Worm (Caenorhabditis elegans) whole organism, young adult: ENCODE results near the gene eif-2D.

Source experiments
- B0336.3 ChIP-seq: fragments of 200-800 bp; sonication (Bioruptor generic); IDR thresholded peaks from 2 replicates; pipeline ENCODE4 v1.3.6; 2022; ENCODE audit warnings: missing genetic modification characterization, missing compliant biosample characterization
- C17E4.6 ChIP-seq: fragments of 200-800 bp; sonication (Bioruptor generic); IDR thresholded peaks from 2 replicates; pipeline ENCODE4 v1.3.6; 2022; ENCODE audit warnings: missing genetic modification reagents, missing genetic modification characterization, missing compliant biosample characterization
- D2030.7 ChIP-seq: fragments of 200-800 bp; sonication (Bioruptor generic); IDR thresholded peaks from 2 replicates; pipeline ENCODE4 v1.3.6; 2022; ENCODE audit warnings: missing genetic modification reagents, missing genetic modification characterization, missing compliant biosample characterization
- F10E7.11 ChIP-seq: sonication (generic microtip); optimal IDR thresholded peaks from 2 replicates; lab custom pipeline; 2017; ENCODE audit warnings: mild to moderate bottlenecking, missing genetic modification characterization, moderate library complexity, missing compliant biosample characterization
- F23B12.7 ChIP-seq: sonication (generic microtip); optimal IDR thresholded peaks from 2 replicates; lab custom pipeline; 2017; ENCODE audit warnings: missing genetic modification characterization, mild to moderate bottlenecking, missing compliant biosample characterization, antibody characterized with exemption, moderate library complexity; ENCODE audit not compliant: insufficient read depth
- F33H1.4 ChIP-seq: fragments of 200-800 bp; sonication (Bioruptor generic); IDR thresholded peaks from 2 replicates; pipeline ENCODE4 v1.3.6; 2022; ENCODE audit warnings: missing genetic modification reagents, missing genetic modification characterization, missing compliant biosample characterization
- K11D2.4 ChIP-seq: fragments of 200-800 bp; sonication (Bioruptor generic); IDR thresholded peaks from 2 replicates; pipeline ENCODE4 v1.3.6; 2022; ENCODE audit warnings: missing genetic modification reagents, missing genetic modification characterization, missing compliant biosample characterization
- K12H6.12 ChIP-seq: fragments of 200-800 bp; sonication (Bioruptor generic); optimal IDR thresholded peaks from 2 replicates; lab custom pipeline; 2018; ENCODE audit warnings: mild to moderate bottlenecking, missing genetic modification characterization, missing compliant biosample characterization
- Y53F4B.3 ChIP-seq: fragments of 200-800 bp; sonication (Bioruptor generic); IDR thresholded peaks from 2 replicates; pipeline ENCODE4 v1.3.6; 2022; ENCODE audit warnings: missing genetic modification reagents, missing genetic modification characterization, missing compliant biosample characterization
- Y53G8AR.9 ChIP-seq: fragments of 200-800 bp; sonication (Bioruptor generic); conservative IDR thresholded peaks from 2 replicates; pipeline ENCODE4 v1.3.6; 2022; ENCODE audit warnings: missing genetic modification reagents, missing genetic modification characterization, missing compliant biosample characterization
- Y95B8A.8 ChIP-seq: fragments of 200-800 bp; sonication (Bioruptor generic); IDR thresholded peaks from 2 replicates; pipeline ENCODE4 v1.3.6; 2022; ENCODE audit warnings: missing genetic modification reagents, missing genetic modification characterization, missing compliant biosample characterization
- attf-5 ChIP-seq: fragments of 200-800 bp; sonication (Bioruptor generic); optimal IDR thresholded peaks from 2 replicates; lab custom pipeline; 2018; ENCODE audit warnings: mild to moderate bottlenecking, missing genetic modification characterization, missing compliant biosample characterization
- ccch-3 ChIP-seq: fragments of 200-800 bp; sonication (Bioruptor generic); optimal IDR thresholded peaks from 2 replicates; lab custom pipeline; 2018; ENCODE audit warnings: mild to moderate bottlenecking, missing genetic modification characterization, missing compliant biosample characterization
- ceh-40 ChIP-seq: fragments of 200-800 bp; sonication (Bioruptor generic); IDR thresholded peaks from 2 replicates; pipeline ENCODE4 v1.3.6; 2022; ENCODE audit warnings: missing genetic modification characterization, missing compliant biosample characterization
- ceh-79 ChIP-seq: sonication (generic microtip); optimal IDR thresholded peaks from 2 replicates; lab custom pipeline; 2017; ENCODE audit warnings: mild to moderate bottlenecking, missing genetic modification characterization, missing compliant biosample characterization
- egl-18 ChIP-seq: fragments of 200-800 bp; sonication (Bioruptor generic); IDR thresholded peaks from 2 replicates; pipeline ENCODE4 v1.3.6; 2022; ENCODE audit warnings: missing genetic modification reagents, missing genetic modification characterization, missing compliant biosample characterization
- gei-17 ChIP-seq: fragments of 200-800 bp; sonication (Bioruptor generic); optimal IDR thresholded peaks from 2 replicates; lab custom pipeline; 2018; ENCODE audit warnings: mild to moderate bottlenecking, missing genetic modification characterization, missing compliant biosample characterization
- hlh-12 ChIP-seq: sonication (generic microtip); optimal IDR thresholded peaks from 2 replicates; lab custom pipeline; 2016; ENCODE audit warnings: missing genetic modification characterization, missing compliant biosample characterization
- hmg-1.2 ChIP-seq: fragments of 200-800 bp; sonication (Bioruptor generic); IDR thresholded peaks from 2 replicates; pipeline ENCODE4 v1.3.6; 2022; ENCODE audit warnings: missing genetic modification reagents, missing genetic modification characterization, missing compliant biosample characterization
- hrde-1 ChIP-seq: sonication (generic microtip); optimal IDR thresholded peaks from 2 replicates; lab custom pipeline; 2016; ENCODE audit warnings: missing genetic modification characterization, mild to moderate bottlenecking, missing compliant biosample characterization, moderate library complexity, missing genotype, missing genetic modification reagents, borderline replicate concordance
- lin-26 ChIP-seq: fragments of 200-800 bp; sonication (Bioruptor generic); IDR thresholded peaks from 2 replicates; pipeline ENCODE4 v1.3.6; 2022; ENCODE audit warnings: missing genetic modification reagents, missing genetic modification characterization, missing compliant biosample characterization
- lir-1 ChIP-seq: fragments of 200-800 bp; sonication (Bioruptor generic); conservative IDR thresholded peaks from 2 replicates; pipeline ENCODE4 v1.3.6; 2022; ENCODE audit warnings: missing genetic modification reagents, missing genetic modification characterization, missing compliant biosample characterization
- lsy-27 ChIP-seq: sonication (generic microtip); optimal IDR thresholded peaks from 2 replicates; lab custom pipeline; 2017; ENCODE audit warnings: missing genetic modification characterization, mild to moderate bottlenecking, missing compliant biosample characterization, antibody characterized with exemption, missing genotype, borderline replicate concordance; ENCODE audit not compliant: insufficient read depth
- madf-10 ChIP-seq: sonication (generic microtip); optimal IDR thresholded peaks from 2 replicates; lab custom pipeline; 2016; ENCODE audit warnings: mild to moderate bottlenecking, missing genetic modification characterization, missing compliant biosample characterization
- madf-3 ChIP-seq: fragments of 200-800 bp; sonication (Bioruptor generic); IDR thresholded peaks from 2 replicates; pipeline ENCODE4 v1.3.6; 2022; ENCODE audit warnings: missing genetic modification reagents, missing genetic modification characterization, missing compliant biosample characterization
- madf-6 ChIP-seq: fragments of 200-800 bp; sonication (Bioruptor generic); IDR thresholded peaks from 2 replicates; pipeline ENCODE4 v1.3.6; 2022; ENCODE audit warnings: missing genetic modification reagents, missing genetic modification characterization, missing compliant biosample characterization
- mcd-1 ChIP-seq: fragments of 200-800 bp; sonication (Bioruptor generic); IDR thresholded peaks from 2 replicates; pipeline ENCODE4 v1.3.6; 2022; ENCODE audit warnings: missing genetic modification reagents, missing genetic modification characterization, missing compliant biosample characterization
- mxl-1 ChIP-seq: sonication (generic microtip); optimal IDR thresholded peaks from 2 replicates; lab custom pipeline; 2016; ENCODE audit warnings: missing genetic modification characterization, missing compliant biosample characterization
- nfya-2 ChIP-seq: fragments of 200-800 bp; sonication (Bioruptor generic); IDR thresholded peaks from 2 replicates; pipeline ENCODE4 v1.3.6; 2022; ENCODE audit warnings: missing genetic modification reagents, missing genetic modification characterization, missing compliant biosample characterization
- nfyb-1 ChIP-seq: fragments of 200-800 bp; sonication (Bioruptor generic); IDR thresholded peaks from 2 replicates; pipeline ENCODE4 v1.3.6; 2022; ENCODE audit warnings: missing genetic modification reagents, missing genetic modification characterization, missing compliant biosample characterization
- nhr-120 ChIP-seq: fragments of 200-800 bp; sonication (Bioruptor generic); IDR thresholded peaks from 2 replicates; pipeline ENCODE4 v1.3.6; 2022; ENCODE audit warnings: missing genetic modification characterization, missing compliant biosample characterization
- nhr-179 ChIP-seq: sonication (generic microtip); optimal IDR thresholded peaks from 2 replicates; lab custom pipeline; 2016; ENCODE audit warnings: mild to moderate bottlenecking, missing genetic modification characterization, missing compliant biosample characterization
- nhr-27 ChIP-seq: fragments of 200-800 bp; sonication (Bioruptor generic); optimal IDR thresholded peaks from 2 replicates; lab custom pipeline; 2018; ENCODE audit warnings: mild to moderate bottlenecking, missing genetic modification characterization, moderate library complexity, missing compliant biosample characterization
- nhr-80 ChIP-seq: sonication (generic microtip); optimal IDR thresholded peaks from 2 replicates; lab custom pipeline; 2016; ENCODE audit warnings: missing genetic modification characterization, missing compliant biosample characterization
- pha-4 ChIP-seq: fragments of 150-350 bp; sonication (generic microtip); optimal IDR thresholded peaks from 2 replicates; lab custom pipeline; 2014; ENCODE audit warnings: missing biosample characterization, missing genetic modification reagents, missing genetic modification characterization
- sea-2 ChIP-seq: fragments of 200-800 bp; sonication (Bioruptor generic); IDR thresholded peaks from 2 replicates; pipeline ENCODE4 v1.3.6; 2022; ENCODE audit warnings: missing genetic modification characterization, missing compliant biosample characterization
- snpc-1.3 ChIP-seq: sonication (generic microtip); optimal IDR thresholded peaks from 2 replicates; lab custom pipeline; 2017; ENCODE audit warnings: missing genetic modification characterization, mild to moderate bottlenecking, missing compliant biosample characterization, antibody characterized with exemption, moderate library complexity, missing genotype, missing genetic modification reagents; ENCODE audit not compliant: insufficient read depth
- sptf-2 ChIP-seq: fragments of 200-800 bp; sonication (Bioruptor generic); optimal IDR thresholded peaks from 2 replicates; lab custom pipeline; 2018; ENCODE audit warnings: mild to moderate bottlenecking, missing genetic modification characterization, missing compliant biosample characterization
- xnd-1 ChIP-seq: sonication (generic microtip); optimal IDR thresholded peaks from 2 replicates; lab custom pipeline; 2016; ENCODE audit warnings: missing genotype, missing genetic modification reagents, missing genetic modification characterization, missing compliant biosample characterization
- ztf-6 ChIP-seq: fragments of 200-800 bp; sonication (Bioruptor generic); IDR thresholded peaks from 2 replicates; pipeline ENCODE4 v1.3.6; 2022; ENCODE audit warnings: missing genetic modification reagents, missing genetic modification characterization, missing compliant biosample characterization

eif-2D gene

DNA sequence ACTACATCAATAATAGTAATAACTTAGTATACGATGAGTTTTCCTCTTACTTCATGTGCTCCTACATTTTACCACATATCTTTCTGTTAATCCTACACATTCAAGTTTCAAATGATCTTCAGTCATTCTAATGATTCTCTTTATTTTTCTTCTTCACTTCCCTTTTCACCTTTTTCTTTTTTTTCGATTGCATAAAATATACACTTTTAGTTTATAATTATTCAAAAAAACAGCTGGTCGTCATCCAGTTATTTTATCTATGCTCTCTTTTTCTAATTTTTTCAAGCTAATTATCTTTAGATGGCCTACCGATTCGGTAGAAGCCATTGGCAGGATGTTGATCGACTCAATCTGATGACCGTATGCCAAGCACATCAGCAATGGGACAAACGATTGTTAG is 37.3 kb upstream of the eif-2D start, which contains the start of gene F59E12.1:
Gene F59E12.1, plus strand, starts transcription at position 301 of the 400 bp plus-strand sequence.
- no peak for TF ChIP-seq lir-1
- TF ChIP-seq hlh-12 (tag; lab: Kevin White, UChicago): no peak
- no peak for TF ChIP-seq hrde-1 (tag; lab: Kevin White, UChicago)
- TF ChIP-seq madf-10 (tag; lab: Kevin White, UChicago): no peak
- no peak for TF ChIP-seq pha-4 (tag; lab: Kevin White, UChicago)
- no peak for TF ChIP-seq ccch-3
- no peak for TF ChIP-seq gei-17 (GFP tag; lab: Kevin White, UChicago)
- TF ChIP-seq xnd-1 (tag; lab: Kevin White, UChicago): no peak
- TF ChIP-seq sea-2 (GFP tag; lab: Robert Waterston, UW): no peak
- TF ChIP-seq nhr-80: no peak
- TF ChIP-seq hmg-1.2: no peak
- TF ChIP-seq snpc-1.3 (tag; lab: Kevin White, UChicago): no peak
- TF ChIP-seq ztf-6 (GFP tag; lab: Robert Waterston, UW): no peak
- TF ChIP-seq madf-6 (GFP tag; lab: Robert Waterston, UW): no peak
- TF ChIP-seq nhr-179 (tag; lab: Kevin White, UChicago): no peak

DNA sequence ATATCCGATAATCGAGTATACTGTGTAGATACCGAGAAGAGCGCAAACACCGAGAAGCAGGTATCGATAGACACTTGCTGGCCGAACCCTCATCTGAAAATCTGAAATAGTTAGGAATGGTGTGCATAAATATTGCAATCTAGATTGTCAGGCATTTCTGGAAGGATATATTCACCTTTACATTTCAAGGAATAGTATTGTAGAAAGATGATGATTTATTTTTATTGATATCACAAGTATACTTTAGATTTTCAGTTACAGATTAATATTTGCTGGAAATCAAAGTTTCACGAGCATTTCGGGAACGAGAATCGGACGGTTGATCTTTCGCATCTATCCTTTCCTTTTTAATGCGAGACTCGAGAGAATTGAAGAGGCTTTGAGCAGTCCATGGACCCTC is 31.8 kb upstream of the eif-2D start, which contains the start of gene fut-3:
Gene fut-3, minus strand, starts transcription at position 101 of the 400 bp plus-strand sequence.
- no peak for TF ChIP-seq F10E7.11 (tag; lab: Kevin White, UChicago)
- TF ChIP-seq ceh-79: no peak
- no peak for TF ChIP-seq sptf-2 (GFP tag; lab: Kevin White, UChicago)
- 0 out of 2 replicates have a peak, but pooled peaks have one; percentile 37 for TF ChIP-seq nfyb-1 (GFP tag; lab: Robert Waterston, UW)
- TF ChIP-seq F23B12.7 (tag; lab: Kevin White, UChicago): no peak
- no peak for TF ChIP-seq K11D2.4 (GFP tag; lab: Robert Waterston, UW)
- no peak for TF ChIP-seq K12H6.12 (tag; lab: Kevin White, UChicago)

DNA sequence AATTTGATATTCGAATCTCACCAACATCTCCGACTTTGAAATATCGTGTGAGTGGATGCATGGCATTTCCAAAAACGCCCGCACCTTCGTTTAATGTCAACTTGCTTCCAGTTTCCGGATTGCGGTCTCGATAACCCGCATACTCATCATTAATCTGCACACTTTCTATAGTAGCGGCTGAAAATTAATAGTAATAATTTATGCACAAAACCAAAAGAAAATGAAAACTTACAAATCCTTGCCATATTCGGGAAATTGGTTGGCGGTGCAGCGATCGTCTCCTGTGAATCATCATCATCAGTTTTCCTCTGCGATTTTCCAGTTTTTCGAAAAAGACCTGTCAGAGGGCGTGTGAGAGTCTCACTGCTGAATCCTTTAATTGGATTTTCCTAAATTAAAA is 31.4 kb upstream of the eif-2D start:
- no peak for TF ChIP-seq B0336.3 (GFP tag; lab: Robert Waterston, UW)
- TF ChIP-seq nhr-80: no peak
- TF ChIP-seq Y95B8A.8 (GFP tag; lab: Robert Waterston, UW): no peak
- no peak for TF ChIP-seq K11D2.4 (GFP tag; lab: Robert Waterston, UW)
- no peak for TF ChIP-seq ceh-40 (GFP tag; lab: Robert Waterston, UW)

DNA sequence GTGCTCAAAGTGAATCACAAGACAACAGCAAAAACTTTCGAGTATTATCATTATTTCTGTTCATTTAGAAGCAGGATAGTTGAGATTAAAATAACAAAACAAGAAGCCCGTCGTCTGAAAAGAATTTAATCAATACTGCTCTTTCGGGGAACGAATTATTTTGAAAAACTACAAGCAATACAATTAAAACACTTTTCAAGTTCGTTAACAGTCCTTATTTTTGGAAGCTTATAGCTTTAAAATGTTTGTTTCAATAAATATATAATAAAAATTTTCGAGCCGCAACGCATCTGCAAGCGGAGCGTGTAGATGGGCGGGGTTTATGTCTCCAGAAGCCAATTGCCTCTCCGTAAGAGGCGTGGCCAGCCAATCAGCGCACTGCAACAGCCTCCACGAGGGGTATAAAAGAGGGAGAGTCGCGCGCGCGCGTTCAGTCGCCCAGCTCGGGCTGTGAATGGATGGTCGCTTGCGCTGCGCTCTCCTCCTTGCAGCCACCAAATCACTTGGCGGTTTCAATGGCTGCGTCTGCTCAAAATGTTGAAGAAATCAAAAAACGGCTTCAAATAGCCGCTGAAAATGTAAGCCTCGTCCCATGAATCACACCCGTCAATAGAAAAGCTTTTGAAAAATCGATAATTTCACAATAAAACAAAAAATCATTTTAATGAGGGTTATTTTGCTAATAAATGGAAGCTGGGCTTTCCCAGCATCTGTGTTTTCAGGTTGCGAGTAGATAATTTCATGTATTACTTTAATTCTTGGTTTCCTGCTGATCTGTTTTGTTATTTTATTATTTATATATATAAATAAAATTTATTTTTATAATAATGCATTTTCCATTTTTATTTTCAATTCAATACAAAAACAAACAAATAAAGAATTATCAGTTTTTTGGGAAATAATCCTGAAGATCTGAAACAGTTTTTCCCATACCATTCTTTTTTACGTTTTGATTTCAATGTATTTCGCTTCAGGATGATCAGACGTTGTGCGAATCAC is 30.5 kb upstream of the eif-2D start, which contains the start of the genes ift-43 and mdt-26:
Gene ift-43, minus strand, starts transcription at position 51 of the 999 bp plus-strand sequence.
Gene mdt-26, plus strand, starts transcription at position 446 of the 999 bp plus-strand sequence.
- peak; percentile 66; the same call in 1 of the 2 replicates for TF ChIP-seq Y53G8AR.9 (GFP tag; lab: Robert Waterston, UW)
- peak; percentile 77 for TF ChIP-seq attf-5 (GFP tag; lab: Kevin White, UChicago)
- peak; percentile 41 for TF ChIP-seq lsy-27 (tag; lab: Kevin White, UChicago)
- peak; percentile 93 for TF ChIP-seq madf-3
- peak; percentile 61 for TF ChIP-seq lin-26 (GFP tag; lab: Robert Waterston, UW)
- TF ChIP-seq egl-18 (GFP tag; lab: Robert Waterston, UW): peak; percentile 86; the same call in 1 of the 2 replicates
- TF ChIP-seq snpc-1.3 (tag; lab: Kevin White, UChicago): peak; percentile 53
- TF ChIP-seq nhr-179 (tag; lab: Kevin White, UChicago): no peak
- peak; percentile 48; the same call in 1 of the 2 replicates for TF ChIP-seq lir-1
- no peak for TF ChIP-seq mxl-1
- TF ChIP-seq madf-6 (GFP tag; lab: Robert Waterston, UW): peak; percentile 62
- peak; percentile 100 for TF ChIP-seq nfya-2 (GFP tag; lab: Robert Waterston, UW)
- TF ChIP-seq madf-10 (tag; lab: Kevin White, UChicago): peak; percentile 79
- peak; percentile 53; the same call in 1 of the 2 replicates for TF ChIP-seq C17E4.6 (GFP tag; lab: Robert Waterston, UW)
- 0 out of 2 replicates have a peak, but pooled peaks have one; percentile 43 for TF ChIP-seq F33H1.4 (GFP tag; lab: Robert Waterston, UW)
- peak; percentile 65 for TF ChIP-seq Y95B8A.8 (GFP tag; lab: Robert Waterston, UW)
- no peak for TF ChIP-seq nhr-27
- TF ChIP-seq mcd-1 (GFP tag; lab: Robert Waterston, UW): peak; percentile 85
- peak; percentile 72 for TF ChIP-seq D2030.7
- TF ChIP-seq nhr-120: no peak
- TF ChIP-seq Y53F4B.3 (GFP tag; lab: Robert Waterston, UW): 0 out of 2 replicates have a peak, but pooled peaks have one; percentile 37
